Fruit fly (Drosophila melanogaster) whole organism, embryonic: Measurements from ENCODE around the gene Mcm5.

Experiments
- Atf3 ChIP-seq: fragments of 200-800 bp; sonication (Bioruptor generic); optimal IDR thresholded peaks from 3 replicates; lab custom pipeline; 2016; ENCODE audit warnings: missing biosample characterization, missing genetic modification characterization
- B-H2 ChIP-seq: fragments of 200-800 bp; sonication (Bioruptor generic); optimal IDR thresholded peaks from 2 replicates; lab custom pipeline; 2018; ENCODE audit warnings: missing biosample characterization, mild to moderate bottlenecking, missing genetic modification characterization
- CG10959 ChIP-seq: fragments of 200-800 bp; sonication (Bioruptor generic); IDR thresholded peaks from 2 replicates; pipeline ENCODE4 v1.3.6; 2022; ENCODE audit warnings: missing biosample characterization, missing genetic modification characterization
- CG11093 ChIP-seq: fragments of 200-800 bp; sonication (Bioruptor generic); IDR thresholded peaks from 3 replicates; pipeline ENCODE4 v1.3.6; 2022; ENCODE audit warnings: missing biosample characterization, missing genetic modification characterization
- CG11456 ChIP-seq: fragments of 200-800 bp; sonication (Bioruptor generic); IDR thresholded peaks from 3 replicates; pipeline ENCODE4 v1.3.6; 2022; ENCODE audit warnings: missing biosample characterization, missing genetic modification characterization
- CG13424 ChIP-seq: fragments of 200-800 bp; sonication (Bioruptor generic); optimal IDR thresholded peaks from 2 replicates; lab custom pipeline; 2019; ENCODE audit warnings: missing biosample characterization, mild to moderate bottlenecking, missing genetic modification characterization, moderate library complexity
- CG14710 ChIP-seq: fragments of 200-800 bp; sonication (Bioruptor generic); optimal IDR thresholded peaks from 3 replicates; lab custom pipeline; 2019; ENCODE audit warnings: missing biosample characterization, mild to moderate bottlenecking, missing genetic modification characterization, moderate library complexity
- CG1529 ChIP-seq: fragments of 200-800 bp; sonication (Bioruptor generic); optimal IDR thresholded peaks from 3 replicates; lab custom pipeline; 2018; ENCODE audit warnings: missing biosample characterization, missing genetic modification characterization
- CG2712 ChIP-seq: fragments of 200-800 bp; optimal IDR thresholded peaks from 3 replicates; lab custom pipeline; 2019; ENCODE audit warnings: missing biosample characterization, mild to moderate bottlenecking, missing genetic modification characterization, moderate library complexity
- CG4360 ChIP-seq: fragments of 200-800 bp; sonication (Bioruptor generic); IDR thresholded peaks from 2 replicates; pipeline ENCODE4 v1.3.6; 2022; ENCODE audit warnings: missing biosample characterization, missing genetic modification characterization
- CG4424 ChIP-seq: fragments of 200-800 bp; sonication (Bioruptor generic); optimal IDR thresholded peaks from 3 replicates; lab custom pipeline; 2016; ENCODE audit warnings: missing biosample characterization, missing genetic modification characterization
- CG5180 ChIP-seq: fragments of 200-800 bp; sonication (Bioruptor generic); optimal IDR thresholded peaks from 3 replicates; lab custom pipeline; 2017; ENCODE audit warnings: missing biosample characterization, missing genetic modification characterization, mild to moderate bottlenecking, moderate library complexity, missing genetic modification reagents
- CG8359 ChIP-seq: fragments of 200-800 bp; sonication (Bioruptor generic); optimal IDR thresholded peaks from 2 replicates; lab custom pipeline; 2017; ENCODE audit warnings: missing biosample characterization, mild to moderate bottlenecking, missing genetic modification characterization, borderline replicate concordance
- CG9215 ChIP-seq: fragments of 200-800 bp; sonication (Bioruptor generic); IDR thresholded peaks from 2 replicates; pipeline ENCODE4 v1.3.6; 2022; ENCODE audit warnings: missing biosample characterization, missing genetic modification characterization
- Chrac-16 ChIP-seq: fragments of 200-800 bp; sonication (Bioruptor generic); optimal IDR thresholded peaks from 3 replicates; lab custom pipeline; 2016; ENCODE audit warnings: missing biosample characterization, missing genetic modification characterization
- CoRest ChIP-seq: fragments of 200-800 bp; sonication (Bioruptor generic); optimal IDR thresholded peaks from 3 replicates; lab custom pipeline; 2018; ENCODE audit warnings: missing biosample characterization, mild to moderate bottlenecking, missing genetic modification characterization, moderate library complexity
- Deaf1 ChIP-seq: fragments of 200-800 bp; optimal IDR thresholded peaks from 3 replicates; lab custom pipeline; 2019; ENCODE audit warnings: missing biosample characterization, mild to moderate bottlenecking, missing genetic modification characterization, moderate library complexity
- Elba2 ChIP-seq: fragments of 200-800 bp; sonication (Bioruptor generic); optimal IDR thresholded peaks from 3 replicates; lab custom pipeline; 2016; ENCODE audit warnings: missing biosample characterization, missing genetic modification characterization
- Ets65A ChIP-seq: fragments of 200-800 bp; sonication (Bioruptor generic); peaks from one replicate; lab custom pipeline; 2016; ENCODE audit warnings: missing biosample characterization, missing genetic modification characterization
- HLH4C ChIP-seq: fragments of 200-800 bp; sonication (Bioruptor generic); IDR thresholded peaks from 3 replicates; pipeline ENCODE4 v1.3.6; 2022; ENCODE audit warnings: missing biosample characterization, missing genetic modification characterization; ENCODE audit not compliant: partially characterized antibody
- Myb ChIP-seq: fragments of 200-800 bp; sonication (Bioruptor generic); optimal IDR thresholded peaks from 2 replicates; lab custom pipeline; 2016; ENCODE audit warnings: missing biosample characterization, missing genetic modification characterization
- Nf-YC ChIP-seq: fragments of 200-800 bp; optimal IDR thresholded peaks from 3 replicates; lab custom pipeline; 2019; ENCODE audit warnings: missing biosample characterization, mild to moderate bottlenecking, missing genetic modification characterization, moderate library complexity
- Oaz ChIP-seq: fragments of 200-800 bp; sonication (Bioruptor generic); IDR thresholded peaks from 2 replicates; pipeline ENCODE4 v1.3.6; 2022; ENCODE audit warnings: missing biosample characterization, missing genetic modification characterization
- Sox100B ChIP-seq: fragments of 200-800 bp; sonication (Bioruptor generic); optimal IDR thresholded peaks from 3 replicates; lab custom pipeline; 2018; ENCODE audit warnings: missing biosample characterization, mild to moderate bottlenecking, missing genetic modification characterization
- ara ChIP-seq: fragments of 200-800 bp; sonication (Bioruptor generic); IDR thresholded peaks from 2 replicates; pipeline ENCODE4 v1.3.6; 2022; ENCODE audit warnings: missing biosample characterization, missing genetic modification characterization
- ato ChIP-seq: fragments of 200-800 bp; sonication (Bioruptor generic); IDR thresholded peaks from 2 replicates; pipeline ENCODE4 v1.3.6; 2022; ENCODE audit warnings: missing biosample characterization, missing genetic modification characterization; ENCODE audit not compliant: partially characterized antibody
- bsh ChIP-seq, 2 experiments: fragments of 200-800 bp; sonication (Bioruptor generic); optimal IDR thresholded peaks; 2 replicates each; lab custom pipeline; 2017 to 2018; ENCODE audit warnings: mild to moderate bottlenecking in 2 of 2, missing biosample characterization in 2 of 2, missing genetic modification characterization in 2 of 2, moderate library complexity in 1 of 2
- chinmo ChIP-seq: fragments of 200-800 bp; sonication (Bioruptor generic); IDR thresholded peaks from 4 replicates; pipeline ENCODE4 v1.3.6; 2022; ENCODE audit warnings: missing biosample characterization, missing genetic modification characterization; ENCODE audit not compliant: partially characterized antibody
- dan ChIP-seq: fragments of 200-800 bp; sonication (Bioruptor generic); IDR thresholded peaks from 2 replicates; pipeline ENCODE4 v1.3.6; 2022; ENCODE audit warnings: missing biosample characterization, missing genetic modification characterization
- dm ChIP-seq: fragments of 200-800 bp; sonication (Bioruptor generic); optimal IDR thresholded peaks from 3 replicates; lab custom pipeline; 2016; ENCODE audit warnings: missing biosample characterization, missing genetic modification characterization
- dmrt99B ChIP-seq: fragments of 200-800 bp; sonication (Bioruptor generic); optimal IDR thresholded peaks from 2 replicates; lab custom pipeline; 2018; ENCODE audit warnings: missing biosample characterization, mild to moderate bottlenecking, missing genetic modification characterization, moderate library complexity
- dpn ChIP-seq, 2 experiments: fragments of 200-800 bp; sonication (Bioruptor generic); optimal IDR thresholded peaks; 3 replicates each; lab custom pipeline; 2016; ENCODE audit warnings: missing biosample characterization in 2 of 2, missing genetic modification characterization in 2 of 2
- fd102C ChIP-seq: fragments of 200-800 bp; sonication (Bioruptor generic); optimal IDR thresholded peaks from 2 replicates; lab custom pipeline; 2018; ENCODE audit warnings: missing biosample characterization, mild to moderate bottlenecking, missing genetic modification characterization, moderate library complexity
- fd96Cb ChIP-seq: fragments of 200-800 bp; sonication (Bioruptor generic); optimal IDR thresholded peaks from 2 replicates; lab custom pipeline; 2018; ENCODE audit warnings: missing biosample characterization, mild to moderate bottlenecking, missing genetic modification characterization, moderate library complexity
- gcm ChIP-seq: fragments of 200-800 bp; sonication (Bioruptor generic); optimal IDR thresholded peaks from 2 replicates; lab custom pipeline; 2019; ENCODE audit warnings: missing biosample characterization, mild to moderate bottlenecking, missing genetic modification characterization, moderate library complexity
- gsb-n ChIP-seq: fragments of 200-800 bp; sonication (Bioruptor generic); optimal IDR thresholded peaks from 3 replicates; lab custom pipeline; 2018; ENCODE audit warnings: missing biosample characterization, mild to moderate bottlenecking, missing genetic modification characterization
- hth ChIP-seq: fragments of >200 bp; optimal IDR thresholded peaks from 2 replicates; lab custom pipeline; 2017; ENCODE audit warnings: inconsistent platforms
- nom ChIP-seq: fragments of 200-800 bp; sonication (Bioruptor generic); optimal IDR thresholded peaks from 2 replicates; lab custom pipeline; 2017; ENCODE audit warnings: missing biosample characterization, missing genetic modification characterization, mild to moderate bottlenecking, moderate library complexity, missing genetic modification reagents
- pan ChIP-seq, 4 experiments: fragments of >200 bp in 3 of 4; fragments of 200-800 bp in 1 of 4; sonication (Bioruptor generic) in 1 of 4; optimal IDR thresholded peaks in 3 of 4; IDR thresholded peaks in 1 of 4; 2 replicates each; pipeline versions ENCODE4 v1.3.6 to Lab custom; 2017 to 2022; ENCODE audit warnings: missing biosample characterization in 2 of 4, missing genetic modification characterization in 2 of 4, mixed read lengths in 1 of 4
- phol ChIP-seq: fragments of 200-800 bp; sonication (Bioruptor generic); optimal IDR thresholded peaks from 3 replicates; lab custom pipeline; 2018; ENCODE audit warnings: missing biosample characterization, mild to moderate bottlenecking, missing genetic modification characterization, moderate library complexity
- tgo ChIP-seq: fragments of 200-800 bp; sonication (Bioruptor generic); IDR thresholded peaks from 3 replicates; pipeline ENCODE4 v1.3.6; 2022; ENCODE audit warnings: missing biosample characterization, missing genetic modification characterization
- tna ChIP-seq: fragments of 200-800 bp; sonication (Bioruptor generic); IDR thresholded peaks from 2 replicates; pipeline ENCODE4 v1.3.6; 2022; ENCODE audit warnings: missing biosample characterization, missing genetic modification characterization; ENCODE audit not compliant: partially characterized antibody
- ttk ChIP-seq: fragments of 200-800 bp; sonication (Bioruptor generic); IDR thresholded peaks from 2 replicates; pipeline ENCODE4 v2.1.2; 2022; ENCODE audit warnings: missing biosample characterization, missing genetic modification characterization
- zen ChIP-seq: fragments of 200-800 bp; sonication (Bioruptor generic); optimal IDR thresholded peaks from 3 replicates; lab custom pipeline; 2018; ENCODE audit warnings: missing biosample characterization, mild to moderate bottlenecking, missing genetic modification characterization, moderate library complexity

The Mcm5 gene

DNA sequence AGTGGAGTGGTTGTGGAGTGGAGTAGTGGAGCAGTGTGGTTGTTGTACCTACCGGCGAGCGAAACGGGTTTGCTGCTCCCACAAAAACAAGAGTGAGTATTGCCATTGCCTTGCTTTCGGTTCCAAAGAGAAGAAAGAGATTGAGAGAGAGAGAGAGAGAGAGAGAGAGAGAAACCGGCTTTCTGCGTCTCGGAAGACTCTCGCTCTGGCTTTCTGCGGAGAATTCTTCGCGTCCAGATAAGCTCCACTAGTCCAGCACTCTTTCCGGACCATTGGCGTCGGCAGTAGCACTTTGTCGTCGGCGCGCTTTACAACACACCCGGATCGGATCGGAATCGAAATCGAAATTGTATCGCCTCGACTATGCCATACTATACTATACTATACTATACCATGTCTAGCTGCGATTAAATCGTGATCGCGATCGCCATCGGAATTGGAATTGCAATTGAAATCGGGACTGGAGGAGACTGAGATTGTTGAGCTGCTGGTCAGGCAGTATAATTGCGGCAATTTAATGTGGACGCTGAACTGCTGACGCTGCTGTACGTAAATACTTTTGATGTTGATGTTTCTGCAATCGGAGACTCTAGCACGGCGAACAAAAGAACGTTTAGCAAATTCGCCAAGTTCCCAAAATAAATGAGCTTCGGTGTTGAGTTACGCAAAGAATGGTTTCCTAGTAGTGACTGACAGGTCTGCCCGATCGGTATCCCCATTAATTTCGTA, 38.6 kb downstream of the Mcm5 start, which contains the start of gene Cad86C (continued):
- TF ChIP-seq B-H2 (GFP tag; lab: Kevin White, UChicago): no peak
- peak; percentile 43 for TF ChIP-seq CG5180 (GFP tag; lab: Kevin White, UChicago)
- TF ChIP-seq fd96Cb (tag; lab: Kevin White, UChicago): no peak
- no peak for TF ChIP-seq Atf3 (GFP tag; lab: Kevin White, UChicago)
- TF ChIP-seq ato (GFP tag; lab: Robert Waterston, UW): peak; percentile 45; the same call in 1 of the 2 replicates
- TF ChIP-seq CG1529: no peak
- no peak for TF ChIP-seq Myb (GFP tag; lab: Kevin White, UChicago)
- no peak for TF ChIP-seq Chrac-16 (GFP tag; lab: Kevin White, UChicago)
- no peak for TF ChIP-seq phol (tag; lab: Kevin White, UChicago)
- no peak for TF ChIP-seq dpn (GFP tag; optimal IDR thresholded peaks at IDR 0.05; lab: Kevin White, UChicago)
- TF ChIP-seq CG2712 (tag; lab: Kevin White, UChicago): no peak
- TF ChIP-seq Nf-YC: no peak
- no peak for TF ChIP-seq CG14710 (tag; lab: Kevin White, UChicago)
- TF ChIP-seq dmrt99B (tag; lab: Kevin White, UChicago): no peak
- TF ChIP-seq pan (optimal IDR thresholded peaks at IDR 0.05; lab: Kevin White, UChicago): no peak
- TF ChIP-seq pan (GFP tag; optimal IDR thresholded peaks at IDR 0.05 in 1 of 2, IDR thresholded peaks at IDR 0.05 in 1 of 2): peak in 1 of 2 experiments; percentile 19
- no peak for TF ChIP-seq Elba2 (GFP tag; lab: Kevin White, UChicago)
- TF ChIP-seq gsb-n: no peak
- no peak for TF ChIP-seq CG8359 (GFP tag; lab: Kevin White, UChicago)
- no peak for TF ChIP-seq CG11093 (GFP tag; lab: Robert Waterston, UW)
- no peak for TF ChIP-seq CG4424
- TF ChIP-seq CoRest: no peak
- TF ChIP-seq CG13424 (tag; lab: Kevin White, UChicago): no peak
- TF ChIP-seq zen (tag; lab: Kevin White, UChicago): no peak

DNA sequence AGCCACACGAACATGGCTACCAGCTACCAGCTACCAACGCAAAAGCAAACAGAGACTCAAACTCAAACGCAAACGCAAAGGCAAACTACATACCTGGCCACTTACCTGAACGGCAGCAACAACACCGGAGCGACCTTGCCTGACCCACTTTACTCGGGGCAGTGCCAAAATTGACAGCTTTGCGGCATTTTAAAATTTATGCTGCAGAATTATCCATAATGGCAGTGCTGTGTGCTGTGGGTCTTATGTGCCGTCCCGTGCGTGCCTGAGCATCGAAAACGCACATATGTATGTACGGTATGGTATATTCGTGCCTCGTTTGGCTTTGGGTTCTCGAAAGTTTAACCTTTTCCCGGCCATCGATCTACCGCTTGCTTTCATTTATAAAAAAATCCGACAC, 40.4 kb downstream of the Mcm5 start:
- TF ChIP-seq CG4360: 0 out of 2 replicates have a peak, but pooled peaks have one; percentile 21
- 0 out of 3 replicates have a peak, but pooled peaks have one; percentile 21 for TF ChIP-seq HLH4C
- TF ChIP-seq Sox100B (GFP tag; lab: Kevin White, UChicago): no peak
- TF ChIP-seq tna (GFP tag; lab: Robert Waterston, UW): 0 out of 2 replicates have a peak, but pooled peaks have one; percentile 14
- 0 out of 4 replicates have a peak, but pooled peaks have one; percentile 26 for TF ChIP-seq chinmo

DNA sequence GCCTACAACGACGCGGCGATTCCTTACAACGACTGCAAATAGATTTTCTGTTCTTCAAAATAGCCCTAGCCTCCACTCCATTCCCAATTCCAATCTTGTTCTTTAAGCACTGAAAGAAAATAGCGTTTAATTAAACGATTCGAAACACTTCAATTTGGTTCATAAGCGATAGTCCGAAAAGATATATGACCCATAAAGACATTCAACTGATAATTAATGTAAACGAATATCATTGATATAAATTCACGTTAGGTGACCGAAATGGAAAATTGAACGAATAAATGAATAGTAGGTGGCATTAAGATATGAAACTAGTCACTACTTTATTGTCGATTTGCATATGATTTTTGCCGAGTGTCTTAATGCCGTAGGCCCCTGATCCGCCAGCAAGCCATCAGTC, 41.4 kb downstream of the Mcm5 start:
- TF ChIP-seq dan (GFP tag; lab: Robert Waterston, UW) (no peak), nom (GFP tag; lab: Kevin White, UChicago) (peak; percentile 11), bsh (GFP tag; optimal IDR thresholded peaks at IDR 0.05; lab: Kevin White, UChicago) (peak in 1 of 2 experiments; percentile 40)
- TF ChIP-seq, all 482 proteins: peak for 2

DNA sequence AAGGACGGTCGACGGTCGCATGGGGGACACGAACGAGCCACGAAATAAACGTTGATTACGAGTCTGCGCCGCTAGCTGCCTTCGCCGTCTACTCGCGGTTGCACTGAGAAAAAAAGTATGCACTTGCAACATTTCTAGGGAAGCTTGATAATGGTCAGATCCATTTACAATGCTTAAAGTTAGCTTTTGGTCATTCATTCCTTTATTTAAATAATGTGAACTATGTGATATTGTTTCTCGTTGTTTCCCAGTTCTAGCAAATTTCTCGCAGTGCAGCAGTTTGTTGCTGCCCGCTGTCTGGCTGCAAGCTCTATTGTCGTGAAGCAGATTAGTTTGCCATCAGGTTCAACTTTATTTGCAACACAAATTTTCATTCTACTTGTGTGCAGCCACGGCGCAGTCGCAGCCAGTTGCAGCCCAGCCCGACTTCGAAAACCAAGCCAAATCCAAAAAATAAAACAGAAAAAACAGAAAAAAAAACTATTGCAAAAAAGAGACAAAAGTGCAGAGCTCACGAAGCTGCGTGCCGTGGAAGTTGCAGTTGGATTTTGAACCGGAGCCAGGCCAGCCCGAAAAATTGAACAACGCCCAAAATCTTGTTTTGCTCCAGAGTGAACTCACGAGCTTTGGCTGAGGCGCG, 44.3 kb downstream of the Mcm5 start:
- peak; percentile 38; the same call in 1 of the 2 replicates for TF ChIP-seq ara (GFP tag; lab: Robert Waterston, UW)
- no peak for TF ChIP-seq hth (lab: Kevin White, UChicago)
- TF ChIP-seq dm (GFP tag; lab: Kevin White, UChicago): no peak
- TF ChIP-seq CG9215: no peak
- TF ChIP-seq Ets65A (GFP tag; lab: Kevin White, UChicago): no peak
- no peak for TF ChIP-seq tgo (GFP tag; lab: Robert Waterston, UW)
- TF ChIP-seq ttk (GFP tag; lab: Robert Waterston, UW): no peak
- TF ChIP-seq CG11456 (GFP tag; lab: Robert Waterston, UW): no peak
- no peak for TF ChIP-seq Deaf1 (tag; lab: Kevin White, UChicago)
- TF ChIP-seq CG10959 (GFP tag; lab: Robert Waterston, UW): peak; percentile 9; the same call in 1 of the 2 replicates
- TF ChIP-seq fd102C (GFP tag; lab: Kevin White, UChicago): no peak
- TF ChIP-seq Oaz (GFP tag; lab: Robert Waterston, UW): no peak
- TF ChIP-seq gcm: no peak
